Fruit fly (Drosophila melanogaster) whole organism, embryonic: ENCODE results near the gene CG10602.

Source experiments
- Adf1 ChIP-seq: fragments of 200-800 bp; sonication (Bioruptor generic); IDR thresholded peaks from 2 replicates; pipeline ENCODE4 v1.3.6; 2022; ENCODE audit warnings: missing biosample characterization, missing genetic modification characterization
- Bdp1 ChIP-seq: fragments of 200-800 bp; sonication (Bioruptor generic); optimal IDR thresholded peaks from 3 replicates; lab custom pipeline; 2016; ENCODE audit warnings: missing biosample characterization, missing genetic modification characterization
- Blimp-1 ChIP-seq: fragments of 200-800 bp; sonication (Bioruptor generic); optimal IDR thresholded peaks from 3 replicates; lab custom pipeline; 2018; ENCODE audit warnings: missing biosample characterization, missing genetic modification characterization, mild to moderate bottlenecking, moderate library complexity, missing genetic modification reagents
- CG10209 ChIP-seq: fragments of 200-800 bp; sonication (Bioruptor generic); optimal IDR thresholded peaks from 3 replicates; lab custom pipeline; 2017; ENCODE audit warnings: missing biosample characterization, mild to moderate bottlenecking, missing genetic modification characterization, missing genetic modification reagents
- CG10462 ChIP-seq: fragments of 200-800 bp; sonication (Bioruptor generic); optimal IDR thresholded peaks from 2 replicates; lab custom pipeline; 2016; ENCODE audit warnings: missing biosample characterization, missing genetic modification characterization
- CG10979 ChIP-seq: fragments of 200-800 bp; sonication (Bioruptor generic); optimal IDR thresholded peaks from 2 replicates; lab custom pipeline; 2018; ENCODE audit warnings: missing biosample characterization, mild to moderate bottlenecking, missing genetic modification characterization, moderate library complexity
- CG11085 ChIP-seq: fragments of 200-800 bp; sonication (Bioruptor generic); IDR thresholded peaks from 2 replicates; pipeline ENCODE4 v1.3.6; 2022; ENCODE audit warnings: missing biosample characterization, missing genetic modification characterization
- CG11560 ChIP-seq: fragments of 200-800 bp; sonication (Bioruptor generic); IDR thresholded peaks from 3 replicates; pipeline ENCODE4 v1.3.6; 2022; ENCODE audit warnings: missing biosample characterization, missing genetic modification characterization
- CG12391 ChIP-seq: fragments of 200-800 bp; sonication (Bioruptor generic); optimal IDR thresholded peaks from 3 replicates; lab custom pipeline; 2018; ENCODE audit warnings: missing biosample characterization, mild to moderate bottlenecking, missing genetic modification characterization, moderate library complexity
- CG12659 ChIP-seq: fragments of 200-800 bp; sonication (Bioruptor generic); optimal IDR thresholded peaks from 3 replicates; lab custom pipeline; 2017; ENCODE audit warnings: mild to moderate bottlenecking, missing biosample characterization, missing genetic modification reagents, missing genetic modification characterization
- CG14014 ChIP-seq: fragments of 200-800 bp; sonication (Bioruptor generic); IDR thresholded peaks from 2 replicates; pipeline ENCODE4 v1.3.6; 2022; ENCODE audit warnings: missing biosample characterization, missing genetic modification characterization
- CG15479 ChIP-seq: fragments of 200-800 bp; sonication (Bioruptor generic); optimal IDR thresholded peaks from 3 replicates; lab custom pipeline; 2019; ENCODE audit warnings: missing biosample characterization, mild to moderate bottlenecking, missing genetic modification characterization, moderate library complexity
- CG17829 ChIP-seq: fragments of 200-800 bp; optimal IDR thresholded peaks from 2 replicates; lab custom pipeline; 2019; ENCODE audit warnings: missing biosample characterization, mild to moderate bottlenecking, missing genetic modification characterization, moderate library complexity
- CG18262 ChIP-seq: fragments of 200-800 bp; optimal IDR thresholded peaks from 3 replicates; lab custom pipeline; 2019; ENCODE audit warnings: missing biosample characterization, mild to moderate bottlenecking, missing genetic modification characterization, moderate library complexity
- CG3281 ChIP-seq: fragments of 200-800 bp; sonication (Bioruptor generic); optimal IDR thresholded peaks from 3 replicates; lab custom pipeline; 2017; ENCODE audit warnings: missing biosample characterization, mild to moderate bottlenecking, missing genetic modification characterization
- CG43689 ChIP-seq: fragments of 200-800 bp; sonication (Bioruptor generic); IDR thresholded peaks from 2 replicates; pipeline ENCODE4 v1.3.6; 2022; ENCODE audit warnings: missing biosample characterization, missing genetic modification characterization
- CG4730 ChIP-seq: fragments of 200-800 bp; sonication (Bioruptor generic); IDR thresholded peaks from 2 replicates; pipeline ENCODE4 v1.3.6; 2022; ENCODE audit warnings: missing biosample characterization, missing genetic modification characterization
- CG6854 ChIP-seq: fragments of 200-800 bp; sonication (Bioruptor generic); optimal IDR thresholded peaks from 3 replicates; lab custom pipeline; 2017; ENCODE audit warnings: missing biosample characterization, mild to moderate bottlenecking, missing genetic modification characterization
- CG7357 ChIP-seq: fragments of 200-800 bp; sonication (Bioruptor generic); IDR thresholded peaks from 3 replicates; pipeline ENCODE4 v1.3.6; 2022; ENCODE audit warnings: missing biosample characterization, missing genetic modification characterization
- CG7372 ChIP-seq: fragments of 200-800 bp; sonication (Bioruptor generic); IDR thresholded peaks from 2 replicates; pipeline ENCODE4 v1.3.6; 2022; ENCODE audit warnings: missing biosample characterization, missing genetic modification characterization
- CG8089 ChIP-seq: fragments of 200-800 bp; sonication (Bioruptor generic); optimal IDR thresholded peaks from 3 replicates; lab custom pipeline; 2016; ENCODE audit warnings: missing biosample characterization, missing genetic modification characterization
- CG9797 ChIP-seq: fragments of 200-800 bp; sonication (Bioruptor generic); optimal IDR thresholded peaks from 3 replicates; lab custom pipeline; 2018; ENCODE audit warnings: missing biosample characterization, mild to moderate bottlenecking, missing genetic modification characterization
- CHES-1-like ChIP-seq: fragments of 200-800 bp; sonication (Bioruptor generic); optimal IDR thresholded peaks from 2 replicates; lab custom pipeline; 2016; ENCODE audit warnings: missing biosample characterization, missing genetic modification characterization
- Dad ChIP-seq: fragments of 200-800 bp; sonication (Bioruptor generic); optimal IDR thresholded peaks from 3 replicates; lab custom pipeline; 2016; ENCODE audit warnings: missing biosample characterization, missing genetic modification characterization
- E2f1 ChIP-seq: fragments of 200-800 bp; sonication (Bioruptor generic); IDR thresholded peaks from 2 replicates; pipeline ENCODE4 v1.3.6; 2022; ENCODE audit warnings: missing biosample characterization, missing genetic modification characterization
- Hey ChIP-seq: fragments of 200-800 bp; sonication (Bioruptor generic); optimal IDR thresholded peaks from 3 replicates; lab custom pipeline; 2018; ENCODE audit warnings: missing biosample characterization, mild to moderate bottlenecking, missing genetic modification characterization
- Hmr ChIP-seq: fragments of 200-800 bp; sonication (Bioruptor generic); optimal IDR thresholded peaks from 3 replicates; lab custom pipeline; 2017; ENCODE audit warnings: mild to moderate bottlenecking, missing biosample characterization, missing genetic modification reagents, missing genetic modification characterization
- Hr3 ChIP-seq: fragments of 200-800 bp; sonication (Bioruptor generic); optimal IDR thresholded peaks from 3 replicates; lab custom pipeline; 2016; ENCODE audit warnings: missing biosample characterization, missing genetic modification characterization
- NC2β ChIP-seq: fragments of 200-800 bp; sonication (Bioruptor generic); optimal IDR thresholded peaks from 2 replicates; lab custom pipeline; 2016; ENCODE audit warnings: missing biosample characterization, missing genetic modification characterization
- Oaz ChIP-seq: fragments of 200-800 bp; sonication (Bioruptor generic); IDR thresholded peaks from 2 replicates; pipeline ENCODE4 v1.3.6; 2022; ENCODE audit warnings: missing biosample characterization, missing genetic modification characterization
- Poxn ChIP-seq: fragments of 200-800 bp; sonication (Bioruptor generic); IDR thresholded peaks from 2 replicates; pipeline ENCODE4 v1.3.6; 2022; ENCODE audit warnings: missing biosample characterization, missing genetic modification characterization
- Scr ChIP-seq: fragments of 200-800 bp; sonication (Bioruptor generic); IDR thresholded peaks from 2 replicates; pipeline ENCODE4 v1.3.6; 2022; ENCODE audit warnings: missing biosample characterization, missing genetic modification characterization; ENCODE audit not compliant: partially characterized antibody
- Xbp1 ChIP-seq: fragments of 200-800 bp; sonication (Bioruptor generic); optimal IDR thresholded peaks from 3 replicates; lab custom pipeline; 2016; ENCODE audit warnings: missing biosample characterization, mild to moderate bottlenecking, missing genetic modification characterization
- amos ChIP-seq: fragments of 200-800 bp; sonication (Bioruptor generic); IDR thresholded peaks from 2 replicates; pipeline ENCODE4 v1.3.6; 2022; ENCODE audit warnings: missing biosample characterization, missing genetic modification characterization; ENCODE audit not compliant: partially characterized antibody
- ara ChIP-seq: fragments of 200-800 bp; sonication (Bioruptor generic); IDR thresholded peaks from 2 replicates; pipeline ENCODE4 v1.3.6; 2022; ENCODE audit warnings: missing biosample characterization, missing genetic modification characterization
- btn ChIP-seq: fragments of 200-800 bp; sonication (Bioruptor generic); optimal IDR thresholded peaks from 2 replicates; lab custom pipeline; 2016; ENCODE audit warnings: missing biosample characterization, missing genetic modification characterization
- cas ChIP-seq: fragments of 200-800 bp; sonication (Bioruptor generic); IDR thresholded peaks from 2 replicates; pipeline ENCODE4 v1.3.6; 2022; ENCODE audit warnings: missing biosample characterization, missing genetic modification characterization
- crol ChIP-seq: fragments of 200-800 bp; sonication (Bioruptor generic); IDR thresholded peaks from 2 replicates; pipeline ENCODE4 v1.3.6; 2022; ENCODE audit warnings: missing biosample characterization, missing genetic modification characterization
- dati ChIP-seq: fragments of 200-800 bp; sonication (Bioruptor generic); IDR thresholded peaks from 2 replicates; pipeline ENCODE4 v1.3.6; 2022; ENCODE audit warnings: missing biosample characterization, missing genetic modification characterization
- dmrt11E ChIP-seq: fragments of 200-800 bp; sonication (Bioruptor generic); optimal IDR thresholded peaks from 3 replicates; lab custom pipeline; 2018; ENCODE audit warnings: missing biosample characterization, mild to moderate bottlenecking, missing genetic modification characterization, moderate library complexity
- fu2 ChIP-seq: fragments of 200-800 bp; sonication (Bioruptor generic); optimal IDR thresholded peaks from 2 replicates; lab custom pipeline; 2016; ENCODE audit warnings: missing biosample characterization, missing genetic modification characterization
- gce ChIP-seq: fragments of 200-800 bp; sonication (Bioruptor generic); IDR thresholded peaks from 3 replicates; pipeline ENCODE4 v1.3.6; 2022; ENCODE audit warnings: missing biosample characterization, missing genetic modification characterization
- nau ChIP-seq: fragments of 200-800 bp; sonication (Bioruptor generic); optimal IDR thresholded peaks from 3 replicates; lab custom pipeline; 2017; ENCODE audit warnings: missing biosample characterization, mild to moderate bottlenecking, missing genetic modification characterization, missing genetic modification reagents
- nmo ChIP-seq: fragments of 200-800 bp; sonication (Bioruptor generic); optimal IDR thresholded peaks from 2 replicates; lab custom pipeline; 2018; ENCODE audit warnings: missing biosample characterization, mild to moderate bottlenecking, missing genetic modification characterization, moderate library complexity
- nom ChIP-seq: fragments of 200-800 bp; sonication (Bioruptor generic); optimal IDR thresholded peaks from 2 replicates; lab custom pipeline; 2017; ENCODE audit warnings: missing biosample characterization, missing genetic modification characterization, mild to moderate bottlenecking, moderate library complexity, missing genetic modification reagents
- p53 ChIP-seq: fragments of 200-800 bp; sonication (Bioruptor generic); optimal IDR thresholded peaks from 2 replicates; lab custom pipeline; 2016; ENCODE audit warnings: missing biosample characterization, missing genetic modification characterization
- psq ChIP-seq: fragments of 200-800 bp; sonication (Bioruptor generic); optimal IDR thresholded peaks from 2 replicates; lab custom pipeline; 2017; ENCODE audit warnings: missing biosample characterization, missing genetic modification characterization
- sna ChIP-seq: fragments of 200-800 bp; sonication (Bioruptor generic); IDR thresholded peaks from 2 replicates; pipeline ENCODE4 v1.3.6; 2022; ENCODE audit warnings: missing biosample characterization, missing genetic modification characterization; ENCODE audit not compliant: partially characterized antibody
- zfh2 ChIP-seq: fragments of 200-800 bp; sonication (Bioruptor generic); optimal IDR thresholded peaks from 2 replicates; lab custom pipeline; 2016; ENCODE audit warnings: missing biosample characterization, missing genetic modification characterization

The CG10602 gene

dm6 chr2L:18858661-18859532, at the start of gene CG10602, which contains the start of gene mRpL13:
TSS of gene CG10602 (minus strand) at chr2L:18859248.
TSS of gene mRpL13 (minus strand) at chr2L:18859248.
- TF ChIP-seq Poxn (GFP tag; lab: Robert Waterston, UW) (no peak), CG4730 (GFP tag; lab: Robert Waterston, UW) (no peak), CG10462 (GFP tag; lab: Kevin White, UChicago) (no peak), Hmr (GFP tag; lab: Kevin White, UChicago) (peak; percentile 78), CG15479 (GFP tag; lab: Kevin White, UChicago) (no peak), CG43689 (GFP tag; lab: Robert Waterston, UW) (no peak), gce (GFP tag; lab: Robert Waterston, UW) (no peak), Blimp-1 (GFP tag; lab: Kevin White, UChicago) (no peak), CHES-1-like (GFP tag; lab: Kevin White, UChicago) (peak; percentile 31), CG12391 (tag; lab: Kevin White, UChicago) (peak; percentile 29), CG8089 (GFP tag; lab: Kevin White, UChicago) (no peak), dmrt11E (tag; lab: Kevin White, UChicago) (peak; percentile 5), CG10209 (GFP tag; lab: Kevin White, UChicago) (no peak), CG12659 (peak; percentile 73), amos (GFP tag; lab: Robert Waterston, UW) (peak; percentile 25; the same call in 1 of the 2 replicates), CG6854 (GFP tag; lab: Kevin White, UChicago) (no peak), NC2β (peak; percentile 38), Bdp1 (peak; percentile 40), fu2 (peak; percentile 30), Dad (GFP tag; lab: Kevin White, UChicago) (no peak), Oaz (GFP tag; lab: Robert Waterston, UW) (no peak), Scr (GFP tag; lab: Robert Waterston, UW) (0 out of 2 replicates have a peak, but pooled peaks have one; percentile 24), CG10979 (tag; lab: Kevin White, UChicago) (no peak), btn (no peak), nom (GFP tag; lab: Kevin White, UChicago) (no peak), CG7372 (GFP tag; lab: Robert Waterston, UW) (no peak), crol (GFP tag; lab: Robert Waterston, UW) (no peak), CG3281 (no peak), CG14014 (GFP tag; lab: Robert Waterston, UW) (no peak), E2f1 (GFP tag; lab: Robert Waterston, UW) (no peak), psq (GFP tag; lab: Kevin White, UChicago) (no peak), CG7357 (GFP tag; lab: Robert Waterston, UW) (no peak), Xbp1 (peak; percentile 24), nmo (GFP tag; lab: Kevin White, UChicago) (peak; percentile 76), Hr3 (no peak), zfh2 (GFP tag; lab: Kevin White, UChicago) (peak; percentile 39), ara (no peak), nau (no peak), Hey (tag; lab: Kevin White, UChicago) (no peak), cas (GFP tag; lab: Robert Waterston, UW) (peak; percentile 35; the same call in 1 of the 2 replicates), p53 (GFP tag; lab: Kevin White, UChicago) (peak; percentile 43), Adf1 (GFP tag; lab: Robert Waterston, UW) (no peak), CG11560 (tag; lab: Robert Waterston, UW) (peak; percentile 49; the same call in 2 of the 3 replicates), CG11085 (GFP tag; lab: Robert Waterston, UW) (no peak), CG18262 (no peak), CG17829 (tag; lab: Kevin White, UChicago) (peak; percentile 72), dati (GFP tag; lab: Robert Waterston, UW) (no peak), sna (GFP tag; lab: Robert Waterston, UW) (no peak), CG9797 (GFP tag; lab: Kevin White, UChicago) (peak; percentile 81)
